Fruit fly (Drosophila melanogaster) whole organism, embryonic: Measurements from ENCODE around the gene Urm1.

Source experiments
- ATbp ChIP-seq: fragments of 200-800 bp; sonication (Bioruptor generic); optimal IDR thresholded peaks from 2 replicates; lab custom pipeline; 2017; ENCODE audit warnings: missing biosample characterization, mild to moderate bottlenecking, missing genetic modification characterization, missing genetic modification reagents
- Adf1 ChIP-seq: fragments of 200-800 bp; sonication (Bioruptor generic); IDR thresholded peaks from 2 replicates; pipeline ENCODE4 v1.3.6; 2022; ENCODE audit warnings: missing biosample characterization, missing genetic modification characterization
- Atf6 ChIP-seq: fragments of 200-800 bp; sonication (Bioruptor generic); IDR thresholded peaks from 2 replicates; pipeline ENCODE4 v1.3.6; 2022; ENCODE audit warnings: missing biosample characterization, missing genetic modification characterization
- BEAF-32 ChIP-seq: fragments of 200-800 bp; sonication (Bioruptor generic); optimal IDR thresholded peaks from 3 replicates; lab custom pipeline; 2017; ENCODE audit warnings: missing biosample characterization, missing genetic modification characterization, mild to moderate bottlenecking, moderate library complexity, missing genetic modification reagents
- C15 ChIP-seq: fragments of 200-800 bp; sonication (Bioruptor generic); IDR thresholded peaks from 3 replicates; pipeline ENCODE4 v1.3.6; 2022; ENCODE audit warnings: missing biosample characterization, missing genetic modification characterization
- CG10209 ChIP-seq: fragments of 200-800 bp; sonication (Bioruptor generic); optimal IDR thresholded peaks from 3 replicates; lab custom pipeline; 2017; ENCODE audit warnings: missing biosample characterization, mild to moderate bottlenecking, missing genetic modification characterization, missing genetic modification reagents
- CG11504 ChIP-seq: fragments of 200-800 bp; sonication (Bioruptor generic); optimal IDR thresholded peaks from 3 replicates; lab custom pipeline; 2019; ENCODE audit warnings: missing biosample characterization, mild to moderate bottlenecking, missing genetic modification characterization, moderate library complexity
- CG11723 ChIP-seq: fragments of 200-800 bp; sonication (Bioruptor generic); optimal IDR thresholded peaks from 2 replicates; lab custom pipeline; 2017; ENCODE audit warnings: missing biosample characterization, mild to moderate bottlenecking, missing genetic modification characterization
- CG12071 ChIP-seq: fragments of 200-800 bp; sonication (Bioruptor generic); optimal IDR thresholded peaks from 3 replicates; lab custom pipeline; 2018; ENCODE audit warnings: missing biosample characterization, mild to moderate bottlenecking, missing genetic modification characterization
- CG12659 ChIP-seq: fragments of 200-800 bp; sonication (Bioruptor generic); optimal IDR thresholded peaks from 3 replicates; lab custom pipeline; 2017; ENCODE audit warnings: mild to moderate bottlenecking, missing biosample characterization, missing genetic modification reagents, missing genetic modification characterization
- CG13296 ChIP-seq: fragments of 200-800 bp; sonication (Bioruptor generic); optimal IDR thresholded peaks from 3 replicates; lab custom pipeline; 2018; ENCODE audit warnings: missing biosample characterization, mild to moderate bottlenecking, missing genetic modification characterization
- CG14667 ChIP-seq: fragments of 200-800 bp; sonication (Bioruptor generic); IDR thresholded peaks from 2 replicates; pipeline ENCODE4 v1.3.6; 2022; ENCODE audit warnings: missing biosample characterization, missing genetic modification characterization
- CG14965 ChIP-seq: fragments of 200-800 bp; sonication (Bioruptor generic); optimal IDR thresholded peaks from 2 replicates; lab custom pipeline; 2016; ENCODE audit warnings: missing biosample characterization, missing genetic modification characterization, borderline replicate concordance
- CG15514 ChIP-seq: fragments of 200-800 bp; sonication (Bioruptor generic); optimal IDR thresholded peaks from 3 replicates; lab custom pipeline; 2017; ENCODE audit warnings: missing biosample characterization, missing genetic modification characterization, mild to moderate bottlenecking, moderate library complexity, missing genetic modification reagents
- CG2120 ChIP-seq: fragments of 200-800 bp; sonication (Bioruptor generic); optimal IDR thresholded peaks from 3 replicates; lab custom pipeline; 2016; ENCODE audit warnings: missing biosample characterization, missing genetic modification characterization
- CG2712 ChIP-seq: fragments of 200-800 bp; optimal IDR thresholded peaks from 3 replicates; lab custom pipeline; 2019; ENCODE audit warnings: missing biosample characterization, mild to moderate bottlenecking, missing genetic modification characterization, moderate library complexity
- CG3163 ChIP-seq: fragments of 200-800 bp; sonication (Bioruptor generic); optimal IDR thresholded peaks from 3 replicates; lab custom pipeline; 2016; ENCODE audit warnings: missing biosample characterization, missing genetic modification characterization
- CG32532 ChIP-seq: fragments of 200-800 bp; sonication (Bioruptor generic); IDR thresholded peaks from 2 replicates; pipeline ENCODE4 v1.3.6; 2022; ENCODE audit warnings: missing biosample characterization, missing genetic modification characterization
- CG6689 ChIP-seq: fragments of 200-800 bp; sonication (Bioruptor generic); IDR thresholded peaks from 2 replicates; pipeline ENCODE4 v1.3.6; 2022; ENCODE audit warnings: missing biosample characterization, missing genetic modification characterization
- CG7372 ChIP-seq: fragments of 200-800 bp; sonication (Bioruptor generic); IDR thresholded peaks from 2 replicates; pipeline ENCODE4 v1.3.6; 2022; ENCODE audit warnings: missing biosample characterization, missing genetic modification characterization
- CG8089 ChIP-seq: fragments of 200-800 bp; sonication (Bioruptor generic); optimal IDR thresholded peaks from 3 replicates; lab custom pipeline; 2016; ENCODE audit warnings: missing biosample characterization, missing genetic modification characterization
- CG8924 ChIP-seq: fragments of 200-800 bp; optimal IDR thresholded peaks from 3 replicates; lab custom pipeline; 2019; ENCODE audit warnings: missing biosample characterization, mild to moderate bottlenecking, missing genetic modification characterization, moderate library complexity
- CG8944 ChIP-seq: fragments of 200-800 bp; sonication (Bioruptor generic); optimal IDR thresholded peaks from 3 replicates; lab custom pipeline; 2016; ENCODE audit warnings: missing biosample characterization, missing genetic modification characterization
- CG9609 ChIP-seq: fragments of 200-800 bp; sonication (Bioruptor generic); optimal IDR thresholded peaks from 3 replicates; lab custom pipeline; 2016; ENCODE audit warnings: missing biosample characterization, missing genetic modification characterization
- Deaf1 ChIP-seq: fragments of 200-800 bp; optimal IDR thresholded peaks from 3 replicates; lab custom pipeline; 2019; ENCODE audit warnings: missing biosample characterization, mild to moderate bottlenecking, missing genetic modification characterization, moderate library complexity
- Doc3 ChIP-seq: fragments of 200-800 bp; sonication (Bioruptor generic); IDR thresholded peaks from 3 replicates; pipeline ENCODE4 v1.3.6; 2022; ENCODE audit warnings: missing biosample characterization, missing genetic modification characterization; ENCODE audit not compliant: partially characterized antibody
- H2.0 ChIP-seq: fragments of 200-800 bp; sonication (Bioruptor generic); IDR thresholded peaks from 2 replicates; pipeline ENCODE4 v1.3.6; 2022; ENCODE audit warnings: missing biosample characterization, missing genetic modification characterization
- HLH54F ChIP-seq: fragments of 200-800 bp; sonication (Bioruptor generic); optimal IDR thresholded peaks from 3 replicates; lab custom pipeline; 2016; ENCODE audit warnings: missing biosample characterization, missing genetic modification characterization
- Meics ChIP-seq: fragments of 200-800 bp; sonication (Bioruptor generic); optimal IDR thresholded peaks from 2 replicates; lab custom pipeline; 2017; ENCODE audit warnings: missing biosample characterization, mild to moderate bottlenecking, missing genetic modification characterization
- Side ChIP-seq: fragments of 200-800 bp; sonication (Bioruptor generic); optimal IDR thresholded peaks from 2 replicates; lab custom pipeline; 2016; ENCODE audit warnings: missing biosample characterization, missing genetic modification characterization
- cato ChIP-seq: fragments of 200-800 bp; sonication (Bioruptor generic); optimal IDR thresholded peaks from 2 replicates; lab custom pipeline; 2016; ENCODE audit warnings: missing biosample characterization, missing genetic modification characterization, borderline replicate concordance
- croc ChIP-seq: fragments of 200-800 bp; sonication (Bioruptor generic); conservative IDR thresholded peaks from 3 replicates; pipeline ENCODE4 v1.3.6; 2022; ENCODE audit warnings: missing biosample characterization, missing genetic modification characterization
- dpn ChIP-seq, 2 experiments: fragments of 200-800 bp; sonication (Bioruptor generic); optimal IDR thresholded peaks; 3 replicates each; lab custom pipeline; 2016; ENCODE audit warnings: missing biosample characterization in 2 of 2, missing genetic modification characterization in 2 of 2
- esg ChIP-seq: fragments of 200-800 bp; sonication (Bioruptor generic); conservative IDR thresholded peaks from 2 replicates; pipeline ENCODE4 v1.3.6; 2022; ENCODE audit warnings: missing biosample characterization, missing genetic modification characterization
- ewg ChIP-seq: fragments of 200-800 bp; sonication (Bioruptor generic); optimal IDR thresholded peaks from 3 replicates; lab custom pipeline; 2017; ENCODE audit warnings: mild to moderate bottlenecking, missing biosample characterization, missing genetic modification reagents, missing genetic modification characterization
- ftz-f1 ChIP-seq: fragments of 200-800 bp; sonication (Bioruptor generic); optimal IDR thresholded peaks from 2 replicates; lab custom pipeline; 2016; ENCODE audit warnings: missing biosample characterization, missing genetic modification characterization
- jumu ChIP-seq: fragments of 200-800 bp; sonication (Bioruptor generic); optimal IDR thresholded peaks from 3 replicates; lab custom pipeline; 2016; ENCODE audit warnings: missing biosample characterization, missing genetic modification characterization
- lilli ChIP-seq: fragments of 200-800 bp; sonication (Bioruptor generic); optimal IDR thresholded peaks from 3 replicates; lab custom pipeline; 2016; ENCODE audit warnings: missing biosample characterization, missing genetic modification characterization
- nmo ChIP-seq: fragments of 200-800 bp; sonication (Bioruptor generic); optimal IDR thresholded peaks from 2 replicates; lab custom pipeline; 2018; ENCODE audit warnings: missing biosample characterization, mild to moderate bottlenecking, missing genetic modification characterization, moderate library complexity
- nom ChIP-seq: fragments of 200-800 bp; sonication (Bioruptor generic); optimal IDR thresholded peaks from 2 replicates; lab custom pipeline; 2017; ENCODE audit warnings: missing biosample characterization, missing genetic modification characterization, mild to moderate bottlenecking, moderate library complexity, missing genetic modification reagents
- phol ChIP-seq: fragments of 200-800 bp; sonication (Bioruptor generic); optimal IDR thresholded peaks from 3 replicates; lab custom pipeline; 2018; ENCODE audit warnings: missing biosample characterization, mild to moderate bottlenecking, missing genetic modification characterization, moderate library complexity
- scrt ChIP-seq: fragments of 200-800 bp; sonication (Bioruptor generic); optimal IDR thresholded peaks from 2 replicates; lab custom pipeline; 2018; ENCODE audit warnings: missing biosample characterization, mild to moderate bottlenecking, missing genetic modification characterization, moderate library complexity
- sisA ChIP-seq: fragments of 200-800 bp; sonication (Bioruptor generic); IDR thresholded peaks from 2 replicates; pipeline ENCODE4 v1.3.6; 2022; ENCODE audit warnings: missing biosample characterization, missing genetic modification characterization
- sob ChIP-seq: fragments of 200-800 bp; sonication (Bioruptor generic); IDR thresholded peaks from 2 replicates; pipeline ENCODE4 v1.3.6; 2022; ENCODE audit warnings: missing biosample characterization, missing genetic modification characterization
- stc ChIP-seq: fragments of 200-800 bp; sonication (Bioruptor generic); IDR thresholded peaks from 2 replicates; pipeline ENCODE4 v1.3.6; 2022; ENCODE audit warnings: missing biosample characterization, missing genetic modification characterization
- tap ChIP-seq: fragments of 200-800 bp; optimal IDR thresholded peaks from 3 replicates; lab custom pipeline; 2019; ENCODE audit warnings: missing biosample characterization, mild to moderate bottlenecking, missing genetic modification characterization, moderate library complexity
- tgo ChIP-seq: fragments of 200-800 bp; sonication (Bioruptor generic); IDR thresholded peaks from 3 replicates; pipeline ENCODE4 v1.3.6; 2022; ENCODE audit warnings: missing biosample characterization, missing genetic modification characterization
- trh ChIP-seq: fragments of 200-800 bp; sonication (Bioruptor generic); optimal IDR thresholded peaks from 2 replicates; lab custom pipeline; 2016; ENCODE audit warnings: missing biosample characterization, missing genetic modification characterization
- twi ChIP-seq: fragments of 200-800 bp; optimal IDR thresholded peaks from 2 replicates; lab custom pipeline; 2019; ENCODE audit warnings: missing biosample characterization, mild to moderate bottlenecking, missing genetic modification characterization, moderate library complexity
- unpg ChIP-seq: fragments of 200-800 bp; sonication (Bioruptor generic); optimal IDR thresholded peaks from 3 replicates; lab custom pipeline; 2018; ENCODE audit warnings: missing biosample characterization, mild to moderate bottlenecking, missing genetic modification characterization, moderate library complexity
- zfh1 ChIP-seq: fragments of 200-800 bp; sonication (Bioruptor generic); IDR thresholded peaks from 3 replicates; pipeline ENCODE4 v1.3.6; 2022; ENCODE audit warnings: missing biosample characterization, missing genetic modification characterization

Urm1 gene

dm6 chr3L:7614226-7614625 lies 26.0 kb downstream of the Urm1 start (continued):
- TF ChIP-seq Deaf1 (tag; lab: Kevin White, UChicago) (peak; percentile 18), Adf1 (no peak), twi (no peak), sisA (peak; percentile 51; the same call in 1 of the 2 replicates), CG11504 (tag; lab: Kevin White, UChicago) (peak; percentile 70), CG10209 (GFP tag; lab: Kevin White, UChicago) (peak; percentile 11), tgo (GFP tag; lab: Robert Waterston, UW) (peak; percentile 47; the same call in 1 of the 3 replicates), tap (peak; percentile 54), ATbp (no peak), HLH54F (GFP tag; lab: Kevin White, UChicago) (peak; percentile 13), Atf6 (GFP tag; lab: Robert Waterston, UW) (peak; percentile 31; the same call in 1 of the 2 replicates), jumu (peak; percentile 27), CG2712 (peak; percentile 67), unpg (peak; percentile 63), nom (GFP tag; lab: Kevin White, UChicago) (peak; percentile 2), BEAF-32 (GFP tag; lab: Kevin White, UChicago) (no peak), CG11723 (GFP tag; lab: Kevin White, UChicago) (no peak), CG15514 (GFP tag; lab: Kevin White, UChicago) (peak; percentile 6), Meics (GFP tag; lab: Kevin White, UChicago) (peak; percentile 16), CG12659 (GFP tag; lab: Kevin White, UChicago) (peak; percentile 3), CG32532 (GFP tag; lab: Robert Waterston, UW) (no peak), CG7372 (GFP tag; lab: Robert Waterston, UW) (peak; percentile 58; the same call in 1 of the 2 replicates), dpn (GFP tag; optimal IDR thresholded peaks at IDR 0.05; lab: Kevin White, UChicago) (peak; percentile 19 to 39), CG14965 (GFP tag; lab: Kevin White, UChicago) (no peak), ftz-f1 (GFP tag; lab: Kevin White, UChicago) (no peak), CG8924 (tag; lab: Kevin White, UChicago) (peak; percentile 0), CG3163 (no peak), ewg (no peak), trh (no peak), nmo (peak; percentile 46), CG2120 (GFP tag; lab: Kevin White, UChicago) (peak; percentile 23), CG8944 (peak; percentile 2), C15 (GFP tag; lab: Robert Waterston, UW) (no peak), Side (GFP tag; lab: Kevin White, UChicago) (peak; percentile 24), CG9609 (GFP tag; lab: Kevin White, UChicago) (no peak), H2.0 (peak; percentile 54; the same call in 1 of the 2 replicates), Doc3 (GFP tag; lab: Robert Waterston, UW) (no peak), zfh1 (GFP tag; lab: Robert Waterston, UW) (peak; percentile 57; the same call in 1 of the 3 replicates), phol (tag; lab: Kevin White, UChicago) (peak; percentile 56), lilli (peak; percentile 27), CG8089 (GFP tag; lab: Kevin White, UChicago) (peak; percentile 16), sob (no peak; the same call in 1 of the 2 replicates), CG6689 (peak; percentile 57; the same call in 1 of the 2 replicates), scrt (GFP tag; lab: Kevin White, UChicago) (no peak), CG14667 (GFP tag; lab: Robert Waterston, UW) (no peak; the same call in 1 of the 2 replicates), croc (GFP tag; lab: Robert Waterston, UW) (no peak), cato (GFP tag; lab: Kevin White, UChicago) (no peak), esg (peak; percentile 64), stc (no peak), CG13296 (GFP tag; lab: Kevin White, UChicago) (no peak), CG12071 (GFP tag; lab: Kevin White, UChicago) (no peak)
